Worm (Caenorhabditis elegans): Measurements from ENCODE around the gene neg-1.
A peak's percentile ranks its signal among the peaks of the same experiment; 100 is the strongest.
"Not testable (repeated sequence)": the region's sequence is repeated elsewhere in the genome, so short reads cannot be mapped to it uniquely, and the experiment has no call there.

Gene neg-1

DNA sequence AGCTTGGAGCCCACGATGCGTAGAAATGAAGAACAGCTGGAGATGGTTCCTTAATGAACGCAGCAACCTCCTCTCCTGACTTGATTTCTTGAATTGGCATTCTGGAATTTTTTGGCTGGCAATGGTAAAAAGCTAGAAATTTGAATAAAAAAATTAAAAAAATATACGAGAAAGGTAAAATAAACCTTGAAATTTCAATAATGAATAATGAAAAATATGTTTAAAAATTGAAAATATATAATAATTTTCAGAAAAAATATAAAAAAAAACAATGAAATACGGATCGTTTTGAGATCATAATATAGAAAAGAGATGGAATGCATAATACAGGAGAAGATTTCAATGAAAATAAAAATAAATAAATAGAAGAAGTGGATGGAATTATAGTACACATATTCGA is 33.5 kb downstream of the neg-1 start, which contains the start of gene glrx-3 (continued):
- TF ChIP-seq hlh-15 (tag; optimal IDR thresholded peaks at IDR 0.05), result no peak

- no peak for TF ChIP-seq zip-5 (tag; optimal IDR thresholded peaks at IDR 0.05)
- TF ChIP-seq hlh-15 (tag; optimal IDR thresholded peaks at IDR 0.05), result no peak
- no peak for TF ChIP-seq C38D4.7 (GFP tag; optimal IDR thresholded peaks at IDR 0.05)
- no peak for TF ChIP-seq eyg-1 (tag; optimal IDR thresholded peaks at IDR 0.05)
- no peak for TF ChIP-seq hlh-30 (tag; optimal IDR thresholded peaks at IDR 0.05; ENCODE audit: insufficient read depth)
- no peak for TF ChIP-seq pat-9 (tag; optimal IDR thresholded peaks at IDR 0.05)
- TF ChIP-seq T23F11.4 (GFP tag; optimal IDR thresholded peaks at IDR 0.05), result no peak
- TF ChIP-seq npax-4 (tag; optimal IDR thresholded peaks at IDR 0.05), result no peak
- no peak for TF ChIP-seq lim-6 (tag; optimal IDR thresholded peaks at IDR 0.05)
- TF ChIP-seq pag-3 (tag; optimal IDR thresholded peaks at IDR 0.05; ENCODE audit: borderline replicate concordance), result no peak
- no peak for TF ChIP-seq K02D7.2 (tag; optimal IDR thresholded peaks at IDR 0.05)
- TF ChIP-seq gmeb-2 (tag; optimal IDR thresholded peaks at IDR 0.05), result no peak
- TF ChIP-seq fkh-6 (tag; optimal IDR thresholded peaks at IDR 0.05), result no peak
- TF ChIP-seq nfya-1 (tag; optimal IDR thresholded peaks at IDR 0.05), result no peak
- no peak for TF ChIP-seq tbx-2 (tag; optimal IDR thresholded peaks at IDR 0.05)
- TF ChIP-seq fkh-10 (GFP tag; optimal IDR thresholded peaks at IDR 0.05), result no peak
- no peak for TF ChIP-seq ceh-2 (tag; optimal IDR thresholded peaks at IDR 0.05)
- no peak for TF ChIP-seq tbx-7 (tag; optimal IDR thresholded peaks at IDR 0.05)
- no peak for TF ChIP-seq ceh-9 (tag; optimal IDR thresholded peaks at IDR 0.05)
- TF ChIP-seq hlh-13 (GFP tag; optimal IDR thresholded peaks at IDR 0.05), result no peak
Observed at ce11 chrV:4339479-4339878, 35.2 kb downstream of the neg-1 start.

DNA sequence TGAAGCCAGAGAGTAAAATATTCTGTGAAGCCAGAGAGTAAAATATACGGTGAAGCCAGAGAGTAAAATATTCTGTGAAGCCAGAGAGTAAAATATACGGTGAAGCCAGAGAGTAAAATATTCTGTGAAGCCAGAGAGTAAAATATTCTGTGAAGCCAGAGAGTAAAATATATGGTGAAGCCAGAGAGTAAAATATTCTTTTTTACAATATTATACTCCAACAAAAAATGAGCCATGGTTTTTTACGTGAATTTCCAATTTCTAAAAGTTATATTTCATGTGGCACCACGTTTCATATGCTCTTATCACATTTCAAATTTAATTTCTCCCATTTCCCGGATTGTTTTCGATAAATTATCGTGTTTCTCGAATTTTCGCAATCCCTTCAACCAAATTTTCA is 38.2 kb downstream of the neg-1 start, which contains the start of gene irld-1:
TSS of gene irld-1 (plus strand) at position 301 of the 400 bp plus-strand sequence.
- not testable (repeated sequence) for TF ChIP-seq zip-5 (tag; optimal IDR thresholded peaks at IDR 0.05); ama-1 (optimal IDR thresholded peaks at IDR 0.05); pag-3 (tag; optimal IDR thresholded peaks at IDR 0.05; ENCODE audit: borderline replicate concordance)

- TF ChIP-seq ceh-45 (GFP tag; IDR thresholded peaks at IDR 0.05) (0 out of 2 replicates have a peak, but pooled peaks have one; percentile 26), unc-3 (GFP tag; conservative IDR thresholded peaks at IDR 0.05) (0 out of 2 replicates have a peak, but pooled peaks have one; percentile 33)
- not testable (repeated sequence) for TF ChIP-seq unc-3 (tag; optimal IDR thresholded peaks at IDR 0.05)
Observed at ce11 chrV:4333518-4333917, 41.2 kb downstream of the neg-1 start.

DNA sequence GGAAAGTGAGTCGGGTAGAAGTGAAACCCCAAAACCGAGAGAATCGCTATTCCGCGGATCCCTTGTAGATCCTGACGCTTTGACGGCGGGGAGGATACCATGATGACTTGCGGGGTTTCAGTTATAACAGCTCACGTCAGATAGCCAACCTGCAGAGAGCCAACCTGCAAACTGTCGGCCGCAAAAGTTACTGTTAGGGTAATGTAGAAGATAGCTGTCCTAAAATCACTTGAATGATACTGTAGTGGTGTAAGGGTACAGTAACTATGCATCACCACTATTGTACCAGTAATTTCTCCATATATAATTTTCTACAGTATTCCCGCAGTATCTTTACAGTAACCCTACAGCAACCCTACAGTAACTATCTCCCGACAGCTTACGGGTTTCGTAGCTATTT is 42.2 kb downstream of the neg-1 start, which contains the start of gene oac-12:
TSS of gene oac-12 (minus strand) at position 101 of the 400 bp plus-strand sequence.
- no peak for TF ChIP-seq fkh-10 (GFP tag; optimal IDR thresholded peaks at IDR 0.05)
- TF ChIP-seq hlh-15 (tag; optimal IDR thresholded peaks at IDR 0.05), result no peak
- TF ChIP-seq dve-1 (tag; optimal IDR thresholded peaks at IDR 0.05), result no peak
- no peak for TF ChIP-seq sox-2 (GFP tag; IDR thresholded peaks at IDR 0.05)
- no peak for TF ChIP-seq ceh-2 (tag; optimal IDR thresholded peaks at IDR 0.05)
- TF ChIP-seq syd-9 (tag; optimal IDR thresholded peaks at IDR 0.05), result no peak

- TF ChIP-seq ztf-16 (tag; optimal IDR thresholded peaks at IDR 0.05), result no peak
- no peak for TF ChIP-seq sox-4 (tag; optimal IDR thresholded peaks at IDR 0.05)
- no peak for TF ChIP-seq lim-6 (tag; optimal IDR thresholded peaks at IDR 0.05)
- TF ChIP-seq lin-11 (tag; optimal IDR thresholded peaks at IDR 0.05), result no peak
- TF ChIP-seq ceh-31 (tag; optimal IDR thresholded peaks at IDR 0.05), result no peak
Observed at ce11 chrV:4330820-4331219, 43.9 kb downstream of the neg-1 start.

Data from whole organism, late embryonic.